Worm (Caenorhabditis elegans) whole organism, L2 larva: ENCODE results near the gene nhr-280.

Experiments
- aly-2 ChIP-seq: fragments of 150-350 bp; optimal IDR thresholded peaks from 2 replicates; lab custom pipeline; 2014; ENCODE audit warnings: missing biosample characterization, missing genetic modification characterization
- lin-13 ChIP-seq: fragments of 150-350 bp; optimal IDR thresholded peaks from 2 replicates; lab custom pipeline; 2014; ENCODE audit warnings: missing biosample characterization, missing genetic modification reagents, missing genetic modification characterization
- mdl-1 ChIP-seq, 2 experiments: fragments of 150-350 bp in 1 of 2; sonication (generic microtip) in 1 of 2; optimal IDR thresholded peaks; 2 replicates each; lab custom pipeline; 2017; ENCODE audit warnings: missing biosample characterization in 2 of 2, missing genetic modification characterization in 2 of 2
- nhr-11 ChIP-seq: fragments of 150-350 bp; optimal IDR thresholded peaks from 2 replicates; lab custom pipeline; 2014; ENCODE audit warnings: missing biosample characterization, missing genetic modification characterization
- snpc-4 ChIP-seq: fragments of 150-350 bp; optimal IDR thresholded peaks from 2 replicates; lab custom pipeline; 2014; ENCODE audit warnings: missing biosample characterization, missing genetic modification characterization
- unc-39 ChIP-seq: fragments of 150-350 bp; optimal IDR thresholded peaks from 2 replicates; lab custom pipeline; 2014; ENCODE audit warnings: missing biosample characterization, missing genetic modification characterization
- ztf-4 ChIP-seq: fragments of 150-350 bp; optimal IDR thresholded peaks from 2 replicates; lab custom pipeline; 2014; ENCODE audit warnings: missing biosample characterization, missing genetic modification characterization

- TF ChIP-seq mdl-1 (tag; optimal IDR thresholded peaks at IDR 0.05; lab: Kevin White, UChicago) (no peak), aly-2 (tag; lab: Kevin White, UChicago) (no peak), snpc-4 (no peak), lin-13 (GFP tag; lab: Kevin White, UChicago) (no peak), nhr-11 (tag; lab: Kevin White, UChicago) (no peak), ztf-4 (tag; lab: Kevin White, UChicago) (no peak), unc-39 (tag; lab: Kevin White, UChicago) (no peak)
Observed at ce11 chrIII:154168-154567, 23.6 kb upstream of the nhr-280 start.
